Fruit fly (Drosophila melanogaster) whole organism, wandering third instar larva: ENCODE data around the gene Hecw.

Experiments used
- Abd-B ChIP-seq: fragments of >200 bp; optimal IDR thresholded peaks from 2 replicates; lab custom pipeline; 2017; ENCODE audit warnings: missing biosample characterization, missing genetic modification characterization
- CG32264 ChIP-seq: fragments of 200-800 bp; sonication (Bioruptor generic); optimal IDR thresholded peaks from 2 replicates; lab custom pipeline; 2016; ENCODE audit warnings: missing biosample characterization, missing genetic modification characterization
- CG9705 ChIP-seq: fragments of 200-800 bp; sonication (Bioruptor generic); optimal IDR thresholded peaks from 2 replicates; lab custom pipeline; 2018; ENCODE audit warnings: missing biosample characterization, mild to moderate bottlenecking, missing genetic modification characterization
- CrebA ChIP-seq: fragments of 200-800 bp; sonication (Bioruptor generic); optimal IDR thresholded peaks from 2 replicates; lab custom pipeline; 2016; ENCODE audit warnings: missing biosample characterization, mild to moderate bottlenecking, missing genetic modification characterization, borderline replicate concordance
- Dfd ChIP-seq: fragments of >200 bp; optimal IDR thresholded peaks from 2 replicates; lab custom pipeline; 2017; ENCODE audit warnings: missing biosample characterization, missing genetic modification characterization
- Dif ChIP-seq: fragments of 200-275, 200-300 bp; sonication (Bioruptor generic); optimal IDR thresholded peaks from 2 replicates; lab custom pipeline; 2018; ENCODE audit warnings: missing biosample characterization, missing genetic modification characterization; ENCODE audit not compliant: partially characterized antibody
- GATAd ChIP-seq: sonication (Bioruptor generic); optimal IDR thresholded peaks from 2 replicates; lab custom pipeline; 2016; ENCODE audit warnings: missing biosample characterization, missing genetic modification characterization
- HLH106 ChIP-seq: fragments of 200-800 bp; optimal IDR thresholded peaks from 3 replicates; lab custom pipeline; 2019; ENCODE audit warnings: missing biosample characterization, mild to moderate bottlenecking, missing genetic modification characterization, moderate library complexity
- Hnf4 ChIP-seq: fragments of 200-800 bp; sonication (Bioruptor generic); optimal IDR thresholded peaks from 2 replicates; lab custom pipeline; 2016; ENCODE audit warnings: missing biosample characterization, mild to moderate bottlenecking, missing genetic modification characterization
- Hr78 ChIP-seq: fragments of >200 bp; optimal IDR thresholded peaks from 2 replicates; lab custom pipeline; 2017; ENCODE audit warnings: missing biosample characterization, missing genetic modification characterization
- Hr83 ChIP-seq: fragments of 200-300 bp; sonication (Bioruptor generic); optimal IDR thresholded peaks from 2 replicates; lab custom pipeline; 2016; ENCODE audit warnings: missing biosample characterization, mild to moderate bottlenecking, missing genetic modification characterization, moderate library complexity; ENCODE audit not compliant: poor library complexity, severe bottlenecking
- Jra ChIP-seq: sonication (Bioruptor generic); optimal IDR thresholded peaks from 2 replicates; lab custom pipeline; 2016; ENCODE audit warnings: missing biosample characterization, missing genetic modification characterization
- Mio ChIP-seq: sonication (Bioruptor generic); optimal IDR thresholded peaks from 2 replicates; lab custom pipeline; 2016; ENCODE audit warnings: missing biosample characterization, missing genetic modification characterization
- Myc ChIP-seq: fragments of >200 bp; optimal IDR thresholded peaks from 2 replicates; lab custom pipeline; 2017
- N ChIP-seq: fragments of >200 bp; optimal IDR thresholded peaks from 2 replicates; lab custom pipeline; 2018; ENCODE audit warnings: missing biosample characterization, missing external identifiers, missing genetic modification characterization
- OdsH ChIP-seq: fragments of 200-800 bp; sonication (Bioruptor generic); optimal IDR thresholded peaks from 2 replicates; lab custom pipeline; 2016; ENCODE audit warnings: missing biosample characterization, mild to moderate bottlenecking, missing genetic modification characterization
- Rel ChIP-seq, 2 experiments: fragments of 200-800 bp; sonication (Bioruptor generic) in 1 of 2; optimal IDR thresholded peaks; 2 replicates in 1 of 2; 3 replicates in 1 of 2; lab custom pipeline; 2016 to 2019; ENCODE audit warnings: mild to moderate bottlenecking in 2 of 2, missing biosample characterization in 2 of 2, missing genetic modification characterization in 2 of 2, moderate library complexity in 1 of 2
- Sp1 ChIP-seq: fragments of 200-800 bp; sonication (Bioruptor generic); optimal IDR thresholded peaks from 3 replicates; lab custom pipeline; 2019; ENCODE audit warnings: missing biosample characterization, mild to moderate bottlenecking, missing genetic modification characterization, moderate library complexity
- Vsx2 ChIP-seq: fragments of 200-300, 225-300 bp; sonication (Bioruptor generic); optimal IDR thresholded peaks from 2 replicates; lab custom pipeline; 2018; ENCODE audit warnings: missing biosample characterization, missing genetic modification characterization; ENCODE audit not compliant: partially characterized antibody
- br ChIP-seq: fragments of 200-800 bp; sonication (Bioruptor generic); optimal IDR thresholded peaks from 2 replicates; lab custom pipeline; 2016; ENCODE audit warnings: missing biosample characterization, missing genetic modification characterization
- brk ChIP-seq: fragments of 200-800 bp; sonication (Bioruptor generic); optimal IDR thresholded peaks from 2 replicates; lab custom pipeline; 2016; ENCODE audit warnings: missing biosample characterization, mild to moderate bottlenecking, missing genetic modification characterization
- dl ChIP-seq, 2 experiments: fragments of 175-275, 200-275 bp in 1 of 2; fragments of 200-275 bp in 1 of 2; sonication (Bioruptor generic); optimal IDR thresholded peaks; lab custom pipeline; 2018; ENCODE audit warnings: mild to moderate bottlenecking in 2 of 2, missing biosample characterization in 2 of 2, missing genetic modification characterization in 2 of 2, moderate library complexity in 2 of 2; ENCODE audit not compliant: partially characterized antibody in 2 of 2, insufficient read depth in 1 of 2
- dmrt93B ChIP-seq: fragments of 200-800 bp; sonication (Bioruptor generic); optimal IDR thresholded peaks from 2 replicates; lab custom pipeline; 2018; ENCODE audit warnings: missing biosample characterization, mild to moderate bottlenecking, missing genetic modification characterization
- dsf ChIP-seq: sonication (Bioruptor generic); optimal IDR thresholded peaks from 2 replicates; lab custom pipeline; 2016; ENCODE audit warnings: missing biosample characterization, missing genetic modification characterization, borderline replicate concordance
- ey ChIP-seq: fragments of 200-800 bp; sonication (Bioruptor generic); optimal IDR thresholded peaks from 2 replicates; lab custom pipeline; 2016; ENCODE audit warnings: missing biosample characterization, missing genetic modification characterization
- foxo ChIP-seq, 2 experiments: fragments of 200-800 bp; sonication (Bioruptor generic); optimal IDR thresholded peaks; 2 replicates in 1 of 2; 3 replicates in 1 of 2; lab custom pipeline; 2016 to 2017; ENCODE audit warnings: missing biosample characterization in 2 of 2, missing genetic modification characterization in 2 of 2
- fru ChIP-seq: fragments of 200-800 bp; sonication (Bioruptor generic); optimal IDR thresholded peaks from 3 replicates; lab custom pipeline; 2016; ENCODE audit warnings: missing biosample characterization, mild to moderate bottlenecking, missing genetic modification characterization
- h ChIP-seq: fragments of 200-800 bp; sonication (Bioruptor generic); optimal IDR thresholded peaks from 3 replicates; lab custom pipeline; 2016; ENCODE audit warnings: missing biosample characterization, mild to moderate bottlenecking, missing genetic modification characterization
- jim ChIP-seq: fragments of 175-275, 200-325 bp; sonication (Bioruptor generic); optimal IDR thresholded peaks from 2 replicates; lab custom pipeline; 2016; ENCODE audit warnings: missing biosample characterization, mild to moderate bottlenecking, missing genetic modification characterization
- lola ChIP-seq: fragments of >200 bp; optimal IDR thresholded peaks from 2 replicates; lab custom pipeline; 2017; ENCODE audit warnings: missing biosample characterization, missing genetic modification characterization
- pan ChIP-seq: fragments of >200 bp; optimal IDR thresholded peaks from 2 replicates; lab custom pipeline; 2017
- psq ChIP-seq: fragments of 200-800 bp; sonication (Bioruptor generic); optimal IDR thresholded peaks from 3 replicates; lab custom pipeline; 2017; ENCODE audit warnings: missing biosample characterization, mild to moderate bottlenecking, missing genetic modification characterization, moderate library complexity
- rgr ChIP-seq: fragments of 200-800 bp; sonication (Bioruptor generic); optimal IDR thresholded peaks from 3 replicates; lab custom pipeline; 2016; ENCODE audit warnings: missing biosample characterization, mild to moderate bottlenecking, missing genetic modification characterization
- sage ChIP-seq: fragments of 200-800 bp; sonication (Bioruptor generic); optimal IDR thresholded peaks from 2 replicates; lab custom pipeline; 2016; ENCODE audit warnings: missing biosample characterization, mild to moderate bottlenecking, missing genetic modification characterization
- sv ChIP-seq: fragments of 200-800 bp; sonication (Bioruptor generic); optimal IDR thresholded peaks from 3 replicates; lab custom pipeline; 2016; ENCODE audit warnings: missing biosample characterization, missing genetic modification characterization
- tai ChIP-seq: sonication (Bioruptor generic); optimal IDR thresholded peaks from 2 replicates; lab custom pipeline; 2016; ENCODE audit warnings: missing biosample characterization, missing genetic modification characterization
- usp ChIP-seq: fragments of >200 bp; optimal IDR thresholded peaks from 2 replicates; lab custom pipeline; 2017; ENCODE audit warnings: missing biosample characterization, missing genetic modification characterization
- woc ChIP-seq: sonication (Bioruptor generic); optimal IDR thresholded peaks from 2 replicates; lab custom pipeline; 2016; ENCODE audit warnings: missing biosample characterization, mild to moderate bottlenecking, missing genetic modification characterization

Hecw gene

DNA sequence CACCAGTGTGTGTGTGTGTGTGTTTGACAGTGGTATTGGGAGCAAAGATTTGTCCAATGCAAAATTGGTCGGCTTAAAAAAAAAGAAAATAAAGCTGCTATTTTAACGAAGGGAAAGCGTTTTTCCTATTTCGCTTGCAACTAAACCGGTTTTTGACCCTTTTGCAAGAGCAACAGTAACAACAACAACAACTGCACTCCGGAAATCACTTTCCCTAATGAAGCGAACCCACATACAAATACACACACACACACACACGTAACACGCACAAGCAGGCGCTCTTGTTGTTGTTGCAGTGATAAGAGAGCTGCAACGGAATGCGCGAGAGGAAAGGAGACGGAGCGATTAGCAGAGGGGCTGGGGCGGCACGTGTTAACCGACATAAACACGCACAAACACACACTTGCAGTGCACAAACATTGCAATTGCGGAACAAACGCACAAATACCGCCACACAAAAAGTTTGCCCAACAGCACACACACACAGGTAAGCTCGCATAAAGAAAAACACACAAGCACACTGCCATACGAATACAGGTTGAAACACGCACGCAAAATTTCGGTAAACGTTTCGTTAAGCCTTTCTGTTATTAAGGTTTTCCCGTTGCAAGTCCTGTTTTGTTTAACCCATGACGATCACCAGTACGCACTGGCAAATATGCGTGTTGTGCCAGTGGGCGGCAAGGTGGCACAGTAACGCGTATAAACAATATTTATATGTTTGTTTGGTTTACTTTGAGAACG lies 49.5 kb downstream of the Hecw start:
- peak; percentile 18 for TF ChIP-seq OdsH (GFP tag; lab: Kevin White, UChicago)
- TF ChIP-seq CrebA: no peak
- TF ChIP-seq dsf (GFP tag; lab: Kevin White, UChicago): no peak
- TF ChIP-seq Dfd (GFP tag; lab: Kevin White, UChicago): no peak
- peak; percentile 55 for TF ChIP-seq N
- peak in 1 of 2 experiments; percentile 9 for TF ChIP-seq foxo (GFP tag; optimal IDR thresholded peaks at IDR 0.05; lab: Kevin White, UChicago)
- TF ChIP-seq dl (GFP tag; optimal IDR thresholded peaks at IDR 0.05; lab: Kevin White, UChicago; ENCODE audit: insufficient read depth in 1 of 2, partially characterized antibody in 2 of 2): no peak
- no peak for TF ChIP-seq sage (GFP tag; lab: Kevin White, UChicago)
- TF ChIP-seq Mio (GFP tag; lab: Kevin White, UChicago): no peak
- TF ChIP-seq sv (GFP tag; lab: Kevin White, UChicago): no peak
- TF ChIP-seq CG9705 (GFP tag; lab: Kevin White, UChicago): no peak
- TF ChIP-seq brk: no peak
- TF ChIP-seq Hnf4 (GFP tag; lab: Kevin White, UChicago): no peak
- no peak for TF ChIP-seq pan
- TF ChIP-seq psq (GFP tag; lab: Kevin White, UChicago): peak; percentile 10
- TF ChIP-seq lola (GFP tag; lab: Kevin White, UChicago): peak; percentile 57
- TF ChIP-seq tai: peak; percentile 64
- TF ChIP-seq CG32264 (GFP tag; lab: Kevin White, UChicago): no peak
- no peak for TF ChIP-seq Myc
- TF ChIP-seq HLH106: no peak
- no peak for TF ChIP-seq jim
- peak; percentile 78 for TF ChIP-seq GATAd (GFP tag; lab: Kevin White, UChicago)
- TF ChIP-seq br: no peak
- peak; percentile 45 for TF ChIP-seq h (GFP tag; lab: Kevin White, UChicago)
- TF ChIP-seq Jra (GFP tag; lab: Kevin White, UChicago): no peak
- no peak for TF ChIP-seq Hr83 (GFP tag; lab: Kevin White, UChicago)
- no peak for TF ChIP-seq woc (GFP tag; lab: Kevin White, UChicago)
- TF ChIP-seq fru (GFP tag; lab: Kevin White, UChicago): no peak
- TF ChIP-seq rgr: peak; percentile 51
- TF ChIP-seq Dif: peak; percentile 25
- no peak for TF ChIP-seq ey (GFP tag; lab: Kevin White, UChicago)
- no peak for TF ChIP-seq usp
- no peak for TF ChIP-seq Abd-B (GFP tag; lab: Kevin White, UChicago)
- TF ChIP-seq Vsx2 (GFP tag; lab: Kevin White, UChicago): no peak
- no peak for TF ChIP-seq Hr78
- TF ChIP-seq Rel (GFP tag; optimal IDR thresholded peaks at IDR 0.05; lab: Kevin White, UChicago): no peak
- TF ChIP-seq Rel (tag; optimal IDR thresholded peaks at IDR 0.05; lab: Kevin White, UChicago): peak; percentile 10
- peak; percentile 10 for TF ChIP-seq dmrt93B (GFP tag; lab: Kevin White, UChicago)
- TF ChIP-seq Sp1 (GFP tag; lab: Kevin White, UChicago): peak; percentile 12

dm6 chrX:9658865-9659339 lies 50.2 kb downstream of the Hecw start, which contains the start of gene Ptpmeg2:
Gene Ptpmeg2 (minus strand): TSS chrX:9659145.
- peak; percentile 13 for TF ChIP-seq sage (GFP tag; lab: Kevin White, UChicago)
- TF ChIP-seq tai: peak; percentile 79
- peak; percentile 64 for TF ChIP-seq OdsH (GFP tag; lab: Kevin White, UChicago)
- TF ChIP-seq br: peak; percentile 45
- peak in 1 of 2 experiments; percentile 72 for TF ChIP-seq foxo (GFP tag; optimal IDR thresholded peaks at IDR 0.05; lab: Kevin White, UChicago)
- TF ChIP-seq CG32264 (GFP tag; lab: Kevin White, UChicago): no peak
- TF ChIP-seq woc (GFP tag; lab: Kevin White, UChicago): no peak
- no peak for TF ChIP-seq brk
- no peak for TF ChIP-seq dl (GFP tag; optimal IDR thresholded peaks at IDR 0.05; lab: Kevin White, UChicago; ENCODE audit: insufficient read depth in 1 of 2, partially characterized antibody in 2 of 2)
- TF ChIP-seq ey (GFP tag; lab: Kevin White, UChicago): peak; percentile 59
- TF ChIP-seq Rel (GFP tag; optimal IDR thresholded peaks at IDR 0.05; lab: Kevin White, UChicago): no peak
- TF ChIP-seq Rel (tag; optimal IDR thresholded peaks at IDR 0.05; lab: Kevin White, UChicago): peak; percentile 53
- no peak for TF ChIP-seq lola (GFP tag; lab: Kevin White, UChicago)
- TF ChIP-seq Dif: no peak
- no peak for TF ChIP-seq jim
- peak; percentile 76 for TF ChIP-seq rgr
- TF ChIP-seq Myc: no peak
- peak; percentile 59 for TF ChIP-seq h (GFP tag; lab: Kevin White, UChicago)
- TF ChIP-seq pan: no peak
- peak; percentile 39 for TF ChIP-seq dmrt93B (GFP tag; lab: Kevin White, UChicago)
- TF ChIP-seq Hnf4 (GFP tag; lab: Kevin White, UChicago): peak; percentile 79
- no peak for TF ChIP-seq sv (GFP tag; lab: Kevin White, UChicago)
- peak; percentile 19 for TF ChIP-seq psq (GFP tag; lab: Kevin White, UChicago)
- no peak for TF ChIP-seq Mio (GFP tag; lab: Kevin White, UChicago)
- peak; percentile 22 for TF ChIP-seq CG9705 (GFP tag; lab: Kevin White, UChicago)
- no peak for TF ChIP-seq Abd-B (GFP tag; lab: Kevin White, UChicago)
- TF ChIP-seq dsf (GFP tag; lab: Kevin White, UChicago): no peak
- TF ChIP-seq usp: no peak
- TF ChIP-seq fru (GFP tag; lab: Kevin White, UChicago): peak; percentile 71
- no peak for TF ChIP-seq Dfd (GFP tag; lab: Kevin White, UChicago)
- no peak for TF ChIP-seq CrebA
- peak; percentile 62 for TF ChIP-seq HLH106
- TF ChIP-seq Hr83 (GFP tag; lab: Kevin White, UChicago): peak; percentile 80
- peak; percentile 18 for TF ChIP-seq Jra (GFP tag; lab: Kevin White, UChicago)
- TF ChIP-seq N: no peak
- no peak for TF ChIP-seq GATAd (GFP tag; lab: Kevin White, UChicago)
- TF ChIP-seq Vsx2 (GFP tag; lab: Kevin White, UChicago): no peak
- no peak for TF ChIP-seq Hr78
- peak; percentile 44 for TF ChIP-seq Sp1 (GFP tag; lab: Kevin White, UChicago)
- TF ChIP-seq, all 38 proteins: peak for 18
